Worm (Caenorhabditis elegans) whole organism, L1 larva: Measurements from ENCODE around the gene htz-1.

Experiments used
- C04F5.9 ChIP-seq: sonication (generic microtip); optimal IDR thresholded peaks from 2 replicates; lab custom pipeline; 2016; ENCODE audit warnings: missing genetic modification characterization, missing compliant biosample characterization
- C34B4.2 ChIP-seq: sonication (generic microtip); optimal IDR thresholded peaks from 2 replicates; lab custom pipeline; 2017; ENCODE audit warnings: mild to moderate bottlenecking, missing genetic modification characterization, missing compliant biosample characterization
- Y116A8C.19 ChIP-seq: sonication (generic microtip); optimal IDR thresholded peaks from 2 replicates; lab custom pipeline; 2016; ENCODE audit warnings: missing compliant biosample characterization, missing genetic modification characterization, borderline replicate concordance
- ama-1 ChIP-seq: fragments of 150-350 bp; optimal IDR thresholded peaks from 2 replicates; lab custom pipeline; 2014
- blmp-1 ChIP-seq: fragments of 150-350 bp; optimal IDR thresholded peaks from 2 replicates; lab custom pipeline; 2014; ENCODE audit warnings: missing biosample characterization, missing genetic modification characterization
- ceh-63 ChIP-seq: fragments of 200-800 bp; sonication (Bioruptor generic); optimal IDR thresholded peaks from 2 replicates; lab custom pipeline; 2018; ENCODE audit warnings: mild to moderate bottlenecking, missing genetic modification characterization, missing compliant biosample characterization
- ceh-8 ChIP-seq: fragments of 200-800 bp; sonication (Bioruptor generic); optimal IDR thresholded peaks from 2 replicates; lab custom pipeline; 2018; ENCODE audit warnings: mild to moderate bottlenecking, missing genetic modification characterization, moderate library complexity, missing compliant biosample characterization
- ceh-90 ChIP-seq: sonication (generic microtip); optimal IDR thresholded peaks from 2 replicates; lab custom pipeline; 2016; ENCODE audit warnings: missing genetic modification characterization, missing compliant biosample characterization
- ces-1 ChIP-seq: fragments of 150-350 bp; optimal IDR thresholded peaks from 2 replicates; lab custom pipeline; 2014; ENCODE audit warnings: missing biosample characterization, missing genetic modification reagents, missing genetic modification characterization
- dpl-1 ChIP-seq, 3 experiments: fragments of 150-350 bp in 2 of 3; sonication (generic microtip) in 1 of 3; optimal IDR thresholded peaks; 2 replicates each; lab custom pipeline; 2014 to 2017; ENCODE audit warnings: missing biosample characterization in 3 of 3, missing genetic modification characterization in 3 of 3, missing genetic modification reagents in 3 of 3
- dsc-1 ChIP-seq: sonication (generic microtip); optimal IDR thresholded peaks from 2 replicates; lab custom pipeline; 2016; ENCODE audit warnings: mild to moderate bottlenecking, missing genetic modification characterization, missing compliant biosample characterization
- efl-1 ChIP-seq, 4 experiments: fragments of 150-350 bp; optimal IDR thresholded peaks in 3 of 4; peaks in 1 of 4; 1 replicate in 1 of 4; 2 replicates in 3 of 4; lab custom pipeline; 2014; ENCODE audit warnings: missing biosample characterization in 2 of 4, missing genetic modification characterization in 2 of 4, missing genetic modification reagents in 2 of 4
- efl-3 ChIP-seq: fragments of 200-800 bp; sonication (Bioruptor generic); optimal IDR thresholded peaks from 2 replicates; lab custom pipeline; 2018; ENCODE audit warnings: mild to moderate bottlenecking, missing genetic modification characterization, missing compliant biosample characterization
- fkh-10 ChIP-seq: sonication (generic microtip); optimal IDR thresholded peaks from 2 replicates; lab custom pipeline; 2017; ENCODE audit warnings: missing biosample characterization, missing genetic modification reagents, missing genetic modification characterization
- fkh-4 ChIP-seq: sonication (generic microtip); optimal IDR thresholded peaks from 2 replicates; lab custom pipeline; 2016; ENCODE audit warnings: missing compliant biosample characterization, missing genetic modification characterization, borderline replicate concordance
- hlh-17 ChIP-seq: fragments of 200-800 bp; sonication (Bioruptor generic); optimal IDR thresholded peaks from 2 replicates; lab custom pipeline; 2018; ENCODE audit warnings: missing genetic modification characterization, mild to moderate bottlenecking, missing compliant biosample characterization, moderate library complexity, borderline replicate concordance
- hlh-4 ChIP-seq: sonication (generic microtip); optimal IDR thresholded peaks from 2 replicates; lab custom pipeline; 2016; ENCODE audit warnings: mild to moderate bottlenecking, missing genetic modification characterization, missing compliant biosample characterization
- hpl-2 ChIP-seq: fragments of 150-350 bp; optimal IDR thresholded peaks from 2 replicates; lab custom pipeline; 2014; ENCODE audit warnings: missing biosample characterization, missing genetic modification reagents, missing genetic modification characterization
- isw-1 ChIP-seq: fragments of 200-800 bp; sonication (Bioruptor generic); IDR thresholded peaks from 2 replicates; pipeline ENCODE4 v1.3.6; 2022; ENCODE audit warnings: missing genetic modification characterization, missing compliant biosample characterization
- lin-35 ChIP-seq, 2 experiments: fragments of 150-350 bp; optimal IDR thresholded peaks; 2 replicates each; lab custom pipeline; 2014; ENCODE audit warnings: missing biosample characterization in 2 of 2, missing genetic modification characterization in 2 of 2, missing genetic modification reagents in 2 of 2
- lin-39 ChIP-seq: fragments of 150-350 bp; optimal IDR thresholded peaks from 2 replicates; lab custom pipeline; 2014; ENCODE audit warnings: missing biosample characterization, missing genetic modification reagents, missing genetic modification characterization
- lsy-2 ChIP-seq, 2 experiments: fragments of 150-350 bp; optimal IDR thresholded peaks; 2 replicates each; lab custom pipeline; 2014; ENCODE audit warnings: missing biosample characterization in 2 of 2, missing genetic modification characterization in 2 of 2
- mab-9 ChIP-seq: fragments of 200-800 bp; sonication (Bioruptor generic); IDR thresholded peaks from 2 replicates; pipeline ENCODE4 v1.3.6; 2022; ENCODE audit warnings: missing genetic modification reagents, missing genetic modification characterization, missing compliant biosample characterization
- mdl-1 ChIP-seq, 2 experiments: fragments of 150-350 bp; optimal IDR thresholded peaks; 2 replicates each; lab custom pipeline; 2014 to 2017; ENCODE audit warnings: missing biosample characterization in 2 of 2, missing genetic modification characterization in 2 of 2, inconsistent platforms in 1 of 2
- mef-2 ChIP-seq: fragments of 150-350 bp; optimal IDR thresholded peaks from 2 replicates; lab custom pipeline; 2014; ENCODE audit warnings: missing biosample characterization, missing genetic modification characterization
- mep-1 ChIP-seq: fragments of 150-350 bp; optimal IDR thresholded peaks from 2 replicates; lab custom pipeline; 2014; ENCODE audit warnings: missing biosample characterization, missing genetic modification characterization
- nhr-11 ChIP-seq: fragments of 150-350 bp; optimal IDR thresholded peaks from 2 replicates; lab custom pipeline; 2014; ENCODE audit warnings: missing biosample characterization, missing genetic modification characterization
- nhr-19 ChIP-seq: fragments of 200-800 bp; sonication (Bioruptor generic); conservative IDR thresholded peaks from 2 replicates; pipeline ENCODE4 v1.3.6; 2022; ENCODE audit warnings: missing genetic modification characterization, missing compliant biosample characterization
- nhr-20 ChIP-seq: sonication (generic microtip); optimal IDR thresholded peaks from 2 replicates; lab custom pipeline; 2016; ENCODE audit warnings: mild to moderate bottlenecking, missing genetic modification characterization, missing compliant biosample characterization
- nhr-237 ChIP-seq: fragments of 150-350 bp; optimal IDR thresholded peaks from 2 replicates; lab custom pipeline; 2014; ENCODE audit warnings: missing biosample characterization, missing genetic modification characterization
- nhr-28 ChIP-seq: fragments of 150-350 bp; optimal IDR thresholded peaks from 2 replicates; lab custom pipeline; 2014; ENCODE audit warnings: missing biosample characterization, missing genetic modification characterization
- nhr-71 ChIP-seq: sonication (generic microtip); optimal IDR thresholded peaks from 2 replicates; lab custom pipeline; 2016; ENCODE audit warnings: mild to moderate bottlenecking, missing genetic modification characterization, moderate library complexity, missing compliant biosample characterization
- nhr-76 ChIP-seq: sonication (generic microtip); optimal IDR thresholded peaks from 2 replicates; lab custom pipeline; 2017; ENCODE audit warnings: missing biosample characterization, missing genetic modification characterization
- nhr-84 ChIP-seq: sonication (generic microtip); optimal IDR thresholded peaks from 2 replicates; lab custom pipeline; 2017; ENCODE audit warnings: missing biosample characterization, missing genetic modification characterization
- nhr-85 ChIP-seq: sonication (generic microtip); peaks from one replicate; lab custom pipeline; 2016; ENCODE audit warnings: missing genetic modification characterization, inconsistent platforms, missing compliant biosample characterization
- pag-3 ChIP-seq: sonication (generic microtip); optimal IDR thresholded peaks from 2 replicates; lab custom pipeline; 2017; ENCODE audit warnings: missing genetic modification characterization, mild to moderate bottlenecking, missing compliant biosample characterization, antibody characterized with exemption, borderline replicate concordance; ENCODE audit not compliant: insufficient read depth
- pqm-1 ChIP-seq: sonication (generic microtip); optimal IDR thresholded peaks from 3 replicates; lab custom pipeline; 2017; ENCODE audit warnings: missing biosample characterization, missing genetic modification characterization
- rnt-1 ChIP-seq: sonication (generic microtip); optimal IDR thresholded peaks from 2 replicates; lab custom pipeline; 2016; ENCODE audit warnings: mild to moderate bottlenecking, missing genetic modification characterization, moderate library complexity, missing compliant biosample characterization
- snpc-4 ChIP-seq: fragments of 150-350 bp; optimal IDR thresholded peaks from 2 replicates; lab custom pipeline; 2014; ENCODE audit warnings: missing biosample characterization, missing genetic modification characterization
- sox-4 ChIP-seq: sonication (generic microtip); optimal IDR thresholded peaks from 2 replicates; lab custom pipeline; 2016; ENCODE audit warnings: missing genetic modification characterization, missing compliant biosample characterization
- sptf-1 ChIP-seq: fragments of 150-350 bp; optimal IDR thresholded peaks from 2 replicates; lab custom pipeline; 2014; ENCODE audit warnings: missing biosample characterization, missing genetic modification characterization
- sup-37 ChIP-seq: fragments of 200-800 bp; sonication (Bioruptor generic); optimal IDR thresholded peaks from 2 replicates; lab custom pipeline; 2018; ENCODE audit warnings: mild to moderate bottlenecking, missing genetic modification characterization, missing compliant biosample characterization
- tbx-2 ChIP-seq: sonication (generic microtip); optimal IDR thresholded peaks from 2 replicates; lab custom pipeline; 2016; ENCODE audit warnings: missing genetic modification characterization, missing compliant biosample characterization
- tlp-1 ChIP-seq: fragments of 150-350 bp; optimal IDR thresholded peaks from 2 replicates; lab custom pipeline; 2014; ENCODE audit warnings: missing biosample characterization, missing genetic modification characterization
- unc-130 ChIP-seq: fragments of 150-350 bp; optimal IDR thresholded peaks from 2 replicates; lab custom pipeline; 2017; ENCODE audit warnings: missing biosample characterization, missing genetic modification characterization, inconsistent platforms
- unc-30 ChIP-seq: sonication (generic microtip); optimal IDR thresholded peaks from 2 replicates; lab custom pipeline; 2017; ENCODE audit warnings: missing biosample characterization, missing genetic modification characterization
- unc-62 ChIP-seq: fragments of 150-350 bp; optimal IDR thresholded peaks from 2 replicates; lab custom pipeline; 2014; ENCODE audit warnings: missing biosample characterization, missing genetic modification reagents, missing genetic modification characterization
- unc-86 ChIP-seq: sonication (generic microtip); optimal IDR thresholded peaks from 2 replicates; lab custom pipeline; 2016; ENCODE audit warnings: missing genetic modification characterization, missing compliant biosample characterization
- unc-98 ChIP-seq: fragments of 200-800 bp; sonication (Bioruptor generic); IDR thresholded peaks from 2 replicates; pipeline ENCODE4 v1.3.6; 2022; ENCODE audit warnings: missing genetic modification characterization, missing compliant biosample characterization
- vab-15 ChIP-seq: sonication (generic microtip); optimal IDR thresholded peaks from 2 replicates; lab custom pipeline; 2017; ENCODE audit warnings: missing genotype, mild to moderate bottlenecking, missing genetic modification characterization, missing compliant biosample characterization
- zag-1 ChIP-seq: fragments of 150-350 bp; optimal IDR thresholded peaks from 2 replicates; lab custom pipeline; 2014; ENCODE audit warnings: missing biosample characterization, missing genetic modification characterization
- zip-4 ChIP-seq: fragments of 200-800 bp; sonication (Bioruptor generic); optimal IDR thresholded peaks from 2 replicates; lab custom pipeline; 2018; ENCODE audit warnings: mild to moderate bottlenecking, missing genetic modification characterization, moderate library complexity, missing compliant biosample characterization
- ztf-11 ChIP-seq, 2 experiments: sonication (generic microtip); optimal IDR thresholded peaks; 2 replicates each; lab custom pipeline; 2016 to 2017; ENCODE audit warnings: missing genetic modification characterization in 2 of 2, missing biosample characterization in 1 of 2, missing compliant biosample characterization in 1 of 2
- ztf-4 ChIP-seq: fragments of 150-350 bp; optimal IDR thresholded peaks from 2 replicates; lab custom pipeline; 2014; ENCODE audit warnings: missing biosample characterization, missing genetic modification characterization

Gene htz-1

DNA sequence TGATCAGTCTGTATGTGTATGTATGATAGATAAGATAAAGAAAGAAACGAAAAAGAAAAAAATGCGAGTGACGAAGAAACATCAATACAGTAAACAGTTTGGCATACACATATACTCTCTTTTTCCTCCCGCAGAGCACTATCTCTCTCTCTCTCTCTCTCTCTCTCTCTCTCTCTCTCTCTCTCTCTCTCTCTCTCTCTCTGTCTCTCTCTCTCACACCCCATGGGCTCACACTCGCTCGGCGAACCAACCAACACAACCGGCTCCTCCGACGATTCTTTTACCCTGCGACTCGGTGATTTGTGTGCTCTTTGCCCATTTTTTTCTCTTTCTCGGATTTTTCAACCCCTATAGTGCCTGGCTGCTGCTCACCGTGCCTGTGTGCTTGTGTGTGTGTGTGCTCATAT, 39.0 kb upstream of the htz-1 start:
- TF ChIP-seq fkh-10 (GFP tag; lab: Kevin White, UChicago): no peak
- TF ChIP-seq zag-1 (tag; lab: Kevin White, UChicago): no peak
- TF ChIP-seq ztf-4 (tag; lab: Kevin White, UChicago): no peak
- no peak for TF ChIP-seq hpl-2 (GFP tag; lab: Kevin White, UChicago)
- TF ChIP-seq Y116A8C.19 (tag; lab: Kevin White, UChicago): no peak
- TF ChIP-seq ceh-63 (GFP tag; lab: Kevin White, UChicago): no peak
- TF ChIP-seq nhr-237 (tag; lab: Kevin White, UChicago): no peak
- no peak for TF ChIP-seq hlh-17 (GFP tag; lab: Kevin White, UChicago)
- no peak for TF ChIP-seq snpc-4 (tag; lab: Kevin White, UChicago)
- TF ChIP-seq ceh-8 (GFP tag; lab: Kevin White, UChicago): no peak
- TF ChIP-seq unc-62 (GFP tag; lab: Kevin White, UChicago): no peak
- no peak for TF ChIP-seq mep-1
- TF ChIP-seq nhr-84: no peak
- no peak for TF ChIP-seq ces-1 (GFP tag; lab: Kevin White, UChicago)
- TF ChIP-seq dsc-1 (tag; lab: Kevin White, UChicago): no peak
- TF ChIP-seq hlh-4 (tag; lab: Kevin White, UChicago): no peak
- no peak for TF ChIP-seq mdl-1 (tag; optimal IDR thresholded peaks at IDR 0.05; lab: Kevin White, UChicago)
- no peak for TF ChIP-seq ama-1
- no peak for TF ChIP-seq unc-130 (tag; lab: Kevin White, UChicago)
- no peak for TF ChIP-seq nhr-28 (tag; lab: Kevin White, UChicago)
- peak; percentile 53 for TF ChIP-seq nhr-20 (tag; lab: Kevin White, UChicago)
- TF ChIP-seq pqm-1: no peak
- TF ChIP-seq pag-3: no peak
- no peak for TF ChIP-seq mab-9 (GFP tag; lab: Robert Waterston, UW)
- TF ChIP-seq nhr-76 (tag; lab: Kevin White, UChicago): no peak
- no peak for TF ChIP-seq efl-3 (GFP tag; lab: Kevin White, UChicago)
- TF ChIP-seq sup-37 (GFP tag; lab: Kevin White, UChicago): peak; percentile 68
- no peak for TF ChIP-seq fkh-4 (tag; lab: Kevin White, UChicago)
- no peak for TF ChIP-seq unc-98 (GFP tag; lab: Robert Waterston, UW)
- no peak for TF ChIP-seq C04F5.9 (tag; lab: Kevin White, UChicago)
- no peak for TF ChIP-seq unc-86 (tag; lab: Kevin White, UChicago)
- no peak for TF ChIP-seq mef-2 (tag; lab: Kevin White, UChicago)
- peak; percentile 48 for TF ChIP-seq C34B4.2 (tag; lab: Kevin White, UChicago)
- no peak for TF ChIP-seq unc-30 (tag; lab: Kevin White, UChicago)
- TF ChIP-seq isw-1 (GFP tag; lab: Robert Waterston, UW): no peak
- TF ChIP-seq blmp-1: no peak
- no peak for TF ChIP-seq tlp-1
- no peak for TF ChIP-seq vab-15 (tag; lab: Kevin White, UChicago)
- no peak for TF ChIP-seq ztf-11 (tag; optimal IDR thresholded peaks at IDR 0.05; lab: Kevin White, UChicago)
- peak; percentile 68 for TF ChIP-seq nhr-71 (tag; lab: Kevin White, UChicago)
- no peak for TF ChIP-seq ceh-90 (tag; lab: Kevin White, UChicago)
- TF ChIP-seq sptf-1 (tag; lab: Kevin White, UChicago): no peak
- TF ChIP-seq nhr-19 (GFP tag; lab: Robert Waterston, UW): peak; percentile 64
- TF ChIP-seq rnt-1 (tag; lab: Kevin White, UChicago): peak; percentile 62
- peak; percentile 43 to 44 for TF ChIP-seq lsy-2 (tag; optimal IDR thresholded peaks at IDR 0.05; lab: Kevin White, UChicago)
- TF ChIP-seq nhr-85 (tag; lab: Kevin White, UChicago): peak; percentile 54
- TF ChIP-seq efl-1 (optimal IDR thresholded peaks at IDR 0.05; lab: Kevin White, UChicago): peak; percentile 52 to 54
- peak; percentile 12 to 93 for TF ChIP-seq efl-1 (GFP tag; optimal IDR thresholded peaks at IDR 0.05 in 1 of 2; lab: Kevin White, UChicago)
- no peak for TF ChIP-seq lin-39 (tag; lab: Kevin White, UChicago)
- TF ChIP-seq tbx-2: peak; percentile 40
- TF ChIP-seq dpl-1 (GFP tag; optimal IDR thresholded peaks at IDR 0.05; lab: Kevin White, UChicago): peak in 1 of 3 experiments; percentile 3
- TF ChIP-seq lin-35 (GFP tag; optimal IDR thresholded peaks at IDR 0.05; lab: Kevin White, UChicago): peak in 1 of 2 experiments; percentile 24
- TF ChIP-seq sox-4: no peak
- TF ChIP-seq zip-4 (GFP tag; lab: Kevin White, UChicago): peak; percentile 12
- no peak for TF ChIP-seq nhr-11 (tag; lab: Kevin White, UChicago)
